Fruit fly (Drosophila melanogaster): Measurements from ENCODE around the gene CG4849.

The CG4849 gene

dm6 chr3R:27920883-27921282 is 42.3 kb upstream of the CG4849 start, which contains the start of gene CG12259 (continued):
- TF ChIP-seq CG6254 (GFP tag; optimal IDR thresholded peaks at IDR 0.05) (no peak), E2f2 (GFP tag; IDR thresholded peaks at IDR 0.05) (0 out of 2 replicates have a peak, but pooled peaks have one; percentile 21), CG11398 (GFP tag; optimal IDR thresholded peaks at IDR 0.05) (no peak), CG1603 (tag; optimal IDR thresholded peaks at IDR 0.05) (peak; percentile 12), CG17361 (GFP tag; IDR thresholded peaks at IDR 0.05) (peak; percentile 27; the same call in 1 of the 3 replicates), lmd (GFP tag; IDR thresholded peaks at IDR 0.05) (no peak), CG10267 (tag; optimal IDR thresholded peaks at IDR 0.05) (peak; percentile 50), grau (tag; optimal IDR thresholded peaks at IDR 0.05) (no peak), CG34224 (GFP tag; IDR thresholded peaks at IDR 0.05; ENCODE audit: partially characterized antibody) (0 out of 3 replicates have a peak, but pooled peaks have one; percentile 10), CG18262 (tag; optimal IDR thresholded peaks at IDR 0.05) (peak; percentile 19)

DNA sequence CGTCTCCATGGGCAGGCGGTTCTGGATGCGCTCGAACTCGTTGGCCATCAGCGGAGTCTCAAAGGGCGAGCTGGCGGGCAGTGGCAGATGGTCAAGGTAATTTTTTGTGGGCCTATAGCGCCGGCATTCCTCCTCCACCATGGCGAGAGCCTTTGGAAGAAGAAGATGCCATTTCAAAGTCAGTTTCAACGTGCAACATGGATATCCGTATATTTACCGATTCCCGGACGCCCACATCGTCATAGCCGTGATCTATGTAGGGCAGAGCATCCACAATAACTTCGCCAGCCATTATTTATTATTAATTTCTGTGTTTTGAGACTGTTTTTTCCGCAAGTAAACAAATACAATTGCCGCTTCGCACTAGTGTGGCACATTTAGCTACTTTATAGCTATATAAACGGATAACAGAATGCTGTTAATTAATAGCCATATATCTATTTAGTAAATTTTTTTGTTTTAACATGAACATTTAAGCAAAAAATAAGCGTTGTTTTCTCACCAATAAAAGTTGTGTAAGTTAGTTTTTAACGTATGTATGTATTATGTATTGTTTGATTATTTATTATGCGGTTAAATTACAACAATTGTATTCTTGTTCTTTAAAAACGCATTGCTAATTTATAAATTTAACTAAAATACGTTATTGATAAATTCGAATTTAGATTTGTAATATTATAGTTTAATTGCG is 41.1 kb upstream of the CG4849 start, which contains the start of gene BCAS2:
Gene BCAS2 (minus strand): TSS at position 375 of the 691 bp plus-strand sequence.
- no peak for TF ChIP-seq Usf (GFP tag; optimal IDR thresholded peaks at IDR 0.05)
- peak; percentile 89 for TF ChIP-seq Sry-β (GFP tag; optimal IDR thresholded peaks at IDR 0.05)
- no peak for TF ChIP-seq CG1233 (GFP tag; optimal IDR thresholded peaks at IDR 0.05)
- TF ChIP-seq CG3163 (GFP tag; optimal IDR thresholded peaks at IDR 0.05) = no peak
- no peak for TF ChIP-seq Antp (GFP tag; optimal IDR thresholded peaks at IDR 0.05)
- TF ChIP-seq MESR4 (GFP tag; optimal IDR thresholded peaks at IDR 0.05) = peak; percentile 55
- TF ChIP-seq grau (tag; optimal IDR thresholded peaks at IDR 0.05) = no peak
- no peak for TF ChIP-seq HHEX (GFP tag; optimal IDR thresholded peaks at IDR 0.05)
- TF ChIP-seq CG16813 (GFP tag; IDR thresholded peaks at IDR 0.05; ENCODE audit: partially characterized antibody) = no peak
- peak; percentile 68 for TF ChIP-seq CG17385 (GFP tag; optimal IDR thresholded peaks at IDR 0.05)
- no peak for TF ChIP-seq CG15601 (tag; optimal IDR thresholded peaks at IDR 0.05)
- TF ChIP-seq Ada2b (GFP tag; IDR thresholded peaks at IDR 0.05) = no peak
- TF ChIP-seq HmgZ (tag; optimal IDR thresholded peaks at IDR 0.05) = no peak
- no peak for TF ChIP-seq crp (GFP tag; optimal IDR thresholded peaks at IDR 0.05)
- no peak for TF ChIP-seq CG4854 (GFP tag; optimal IDR thresholded peaks at IDR 0.05)
- TF ChIP-seq CG11456 (GFP tag; IDR thresholded peaks at IDR 0.05) = no peak
- TF ChIP-seq MBD-R2 (GFP tag; IDR thresholded peaks at IDR 0.05) = peak; percentile 64
- TF ChIP-seq CG30020 (tag; optimal IDR thresholded peaks at IDR 0.05) = no peak
- TF ChIP-seq gem (tag; optimal IDR thresholded peaks at IDR 0.05) = no peak
- TF ChIP-seq CG10462 (GFP tag; optimal IDR thresholded peaks at IDR 0.05) = no peak
- TF ChIP-seq nom (GFP tag; optimal IDR thresholded peaks at IDR 0.05) = no peak
- no peak for TF ChIP-seq CG9727 (GFP tag; optimal IDR thresholded peaks at IDR 0.05)
- no peak for TF ChIP-seq hth (optimal IDR thresholded peaks at IDR 0.05)
- TF ChIP-seq CG3726 (GFP tag; IDR thresholded peaks at IDR 0.05) = no peak
- TF ChIP-seq CG13775 (GFP tag; optimal IDR thresholded peaks at IDR 0.05) = no peak
- no peak for TF ChIP-seq Med (GFP tag)
- 0 out of 3 replicates have a peak, but pooled peaks have one; percentile 26 for TF ChIP-seq CG34422 (GFP tag; IDR thresholded peaks at IDR 0.05)
- no peak for TF ChIP-seq lab (GFP tag; optimal IDR thresholded peaks at IDR 0.05)
- no peak for TF ChIP-seq mam (GFP tag; optimal IDR thresholded peaks at IDR 0.05)
- no peak for TF ChIP-seq CG4617 (GFP tag; optimal IDR thresholded peaks at IDR 0.05; ENCODE audit: borderline replicate concordance)
- no peak for TF ChIP-seq HLH4C (GFP tag; IDR thresholded peaks at IDR 0.05; ENCODE audit: partially characterized antibody)
- no peak for TF ChIP-seq CG10431 (GFP tag; optimal IDR thresholded peaks at IDR 0.05)
- no peak for TF ChIP-seq tna (GFP tag; IDR thresholded peaks at IDR 0.05; ENCODE audit: partially characterized antibody)
- no peak for TF ChIP-seq CHES-1-like (GFP tag; optimal IDR thresholded peaks at IDR 0.05)
- TF ChIP-seq Nf-YA (GFP tag; IDR thresholded peaks at IDR 0.05) = no peak
- TF ChIP-seq CG17328 (GFP tag; IDR thresholded peaks at IDR 0.05) = no peak
- TF ChIP-seq CG4707 (GFP tag; optimal IDR thresholded peaks at IDR 0.05) = no peak
- TF ChIP-seq Poxn (GFP tag; IDR thresholded peaks at IDR 0.05) = no peak
- no peak for TF ChIP-seq H2.0 (GFP tag; IDR thresholded peaks at IDR 0.05)
